Worm (Caenorhabditis elegans) whole organism, L1 larva: ENCODE results near the gene irld-14.

Experiments
- C34B4.2 ChIP-seq: sonication (generic microtip); optimal IDR thresholded peaks from 2 replicates; lab custom pipeline; 2017; ENCODE audit warnings: mild to moderate bottlenecking, missing genetic modification characterization, missing compliant biosample characterization
- F16B12.6 ChIP-seq: fragments of 150-350 bp; optimal IDR thresholded peaks from 2 replicates; lab custom pipeline; 2014; ENCODE audit warnings: missing biosample characterization, missing genetic modification characterization
- Y116A8C.19 ChIP-seq: sonication (generic microtip); optimal IDR thresholded peaks from 2 replicates; lab custom pipeline; 2016; ENCODE audit warnings: missing compliant biosample characterization, missing genetic modification characterization, borderline replicate concordance
- aly-2 ChIP-seq: fragments of 150-350 bp; optimal IDR thresholded peaks from 2 replicates; lab custom pipeline; 2014; ENCODE audit warnings: missing biosample characterization, missing genetic modification characterization
- ceh-82 ChIP-seq, 3 experiments: fragments of 150-350 bp in 1 of 3; sonication (generic microtip) in 2 of 3; optimal IDR thresholded peaks; 2 replicates each; lab custom pipeline; 2014 to 2017; ENCODE audit warnings: missing biosample characterization in 3 of 3, missing genetic modification characterization in 3 of 3
- ceh-90 ChIP-seq: sonication (generic microtip); optimal IDR thresholded peaks from 2 replicates; lab custom pipeline; 2016; ENCODE audit warnings: missing genetic modification characterization, missing compliant biosample characterization
- ces-1 ChIP-seq: fragments of 150-350 bp; optimal IDR thresholded peaks from 2 replicates; lab custom pipeline; 2014; ENCODE audit warnings: missing biosample characterization, missing genetic modification reagents, missing genetic modification characterization
- dpl-1 ChIP-seq, 3 experiments: fragments of 150-350 bp in 2 of 3; sonication (generic microtip) in 1 of 3; optimal IDR thresholded peaks; 2 replicates each; lab custom pipeline; 2014 to 2017; ENCODE audit warnings: missing biosample characterization in 3 of 3, missing genetic modification characterization in 3 of 3, missing genetic modification reagents in 3 of 3
- efl-1 ChIP-seq, 4 experiments: fragments of 150-350 bp; optimal IDR thresholded peaks in 3 of 4; peaks in 1 of 4; 1 replicate in 1 of 4; 2 replicates in 3 of 4; lab custom pipeline; 2014; ENCODE audit warnings: missing biosample characterization in 2 of 4, missing genetic modification characterization in 2 of 4, missing genetic modification reagents in 2 of 4
- efl-3 ChIP-seq: fragments of 200-800 bp; sonication (Bioruptor generic); optimal IDR thresholded peaks from 2 replicates; lab custom pipeline; 2018; ENCODE audit warnings: mild to moderate bottlenecking, missing genetic modification characterization, missing compliant biosample characterization
- egl-27 ChIP-seq, 2 experiments: fragments of 150-350 bp in 1 of 2; sonication (generic microtip); optimal IDR thresholded peaks; 3 replicates each; lab custom pipeline; 2017 to 2018; ENCODE audit warnings: missing biosample characterization in 2 of 2, missing genetic modification characterization in 2 of 2, missing genetic modification reagents in 2 of 2
- elt-2 ChIP-seq: sonication (generic microtip); optimal IDR thresholded peaks from 2 replicates; lab custom pipeline; 2016; ENCODE audit warnings: missing genetic modification characterization, mild to moderate bottlenecking, inconsistent platforms, missing compliant biosample characterization, missing genetic modification reagents
- ets-5 ChIP-seq: fragments of 200-800 bp; sonication (Bioruptor generic); IDR thresholded peaks from 2 replicates; pipeline ENCODE4 v1.3.6; 2022; ENCODE audit warnings: missing genetic modification characterization, missing compliant biosample characterization
- fkh-10 ChIP-seq: sonication (generic microtip); optimal IDR thresholded peaks from 2 replicates; lab custom pipeline; 2017; ENCODE audit warnings: missing biosample characterization, missing genetic modification reagents, missing genetic modification characterization
- fos-1 ChIP-seq: fragments of 150-350 bp; optimal IDR thresholded peaks from 2 replicates; lab custom pipeline; 2014; ENCODE audit warnings: missing biosample characterization, missing genetic modification characterization
- hpl-2 ChIP-seq: fragments of 150-350 bp; optimal IDR thresholded peaks from 2 replicates; lab custom pipeline; 2014; ENCODE audit warnings: missing biosample characterization, missing genetic modification reagents, missing genetic modification characterization
- jun-1 ChIP-seq: fragments of 150-350 bp; optimal IDR thresholded peaks from 2 replicates; lab custom pipeline; 2014; ENCODE audit warnings: missing biosample characterization, missing genetic modification reagents, missing genetic modification characterization
- lin-14 ChIP-seq: fragments of 200-800 bp; sonication (Bioruptor generic); optimal IDR thresholded peaks from 2 replicates; lab custom pipeline; 2018; ENCODE audit warnings: mild to moderate bottlenecking, missing genetic modification characterization, moderate library complexity, missing compliant biosample characterization
- lin-35 ChIP-seq, 2 experiments: fragments of 150-350 bp; optimal IDR thresholded peaks; 2 replicates each; lab custom pipeline; 2014; ENCODE audit warnings: missing biosample characterization in 2 of 2, missing genetic modification characterization in 2 of 2, missing genetic modification reagents in 2 of 2
- lin-39 ChIP-seq: fragments of 150-350 bp; optimal IDR thresholded peaks from 2 replicates; lab custom pipeline; 2014; ENCODE audit warnings: missing biosample characterization, missing genetic modification reagents, missing genetic modification characterization
- mdl-1 ChIP-seq, 2 experiments: fragments of 150-350 bp; optimal IDR thresholded peaks; 2 replicates each; lab custom pipeline; 2014 to 2017; ENCODE audit warnings: missing biosample characterization in 2 of 2, missing genetic modification characterization in 2 of 2, inconsistent platforms in 1 of 2
- mef-2 ChIP-seq: fragments of 150-350 bp; optimal IDR thresholded peaks from 2 replicates; lab custom pipeline; 2014; ENCODE audit warnings: missing biosample characterization, missing genetic modification characterization
- mep-1 ChIP-seq: fragments of 150-350 bp; optimal IDR thresholded peaks from 2 replicates; lab custom pipeline; 2014; ENCODE audit warnings: missing biosample characterization, missing genetic modification characterization
- nhr-11 ChIP-seq: fragments of 150-350 bp; optimal IDR thresholded peaks from 2 replicates; lab custom pipeline; 2014; ENCODE audit warnings: missing biosample characterization, missing genetic modification characterization
- nhr-12 ChIP-seq: sonication (generic microtip); optimal IDR thresholded peaks from 2 replicates; lab custom pipeline; 2017; ENCODE audit warnings: missing biosample characterization, missing genetic modification characterization
- nhr-20 ChIP-seq: sonication (generic microtip); optimal IDR thresholded peaks from 2 replicates; lab custom pipeline; 2016; ENCODE audit warnings: mild to moderate bottlenecking, missing genetic modification characterization, missing compliant biosample characterization
- nhr-237 ChIP-seq: fragments of 150-350 bp; optimal IDR thresholded peaks from 2 replicates; lab custom pipeline; 2014; ENCODE audit warnings: missing biosample characterization, missing genetic modification characterization
- nhr-71 ChIP-seq: sonication (generic microtip); optimal IDR thresholded peaks from 2 replicates; lab custom pipeline; 2016; ENCODE audit warnings: mild to moderate bottlenecking, missing genetic modification characterization, moderate library complexity, missing compliant biosample characterization
- nhr-77 ChIP-seq: fragments of 150-350 bp; optimal IDR thresholded peaks from 2 replicates; lab custom pipeline; 2014; ENCODE audit warnings: missing biosample characterization, missing genetic modification characterization
- nhr-84 ChIP-seq: sonication (generic microtip); optimal IDR thresholded peaks from 2 replicates; lab custom pipeline; 2017; ENCODE audit warnings: missing biosample characterization, missing genetic modification characterization
- nhr-85 ChIP-seq: sonication (generic microtip); peaks from one replicate; lab custom pipeline; 2016; ENCODE audit warnings: missing genetic modification characterization, inconsistent platforms, missing compliant biosample characterization
- pag-3 ChIP-seq: sonication (generic microtip); optimal IDR thresholded peaks from 2 replicates; lab custom pipeline; 2017; ENCODE audit warnings: missing genetic modification characterization, mild to moderate bottlenecking, missing compliant biosample characterization, antibody characterized with exemption, borderline replicate concordance; ENCODE audit not compliant: insufficient read depth
- rnt-1 ChIP-seq: sonication (generic microtip); optimal IDR thresholded peaks from 2 replicates; lab custom pipeline; 2016; ENCODE audit warnings: mild to moderate bottlenecking, missing genetic modification characterization, moderate library complexity, missing compliant biosample characterization
- snpc-4 ChIP-seq: fragments of 150-350 bp; optimal IDR thresholded peaks from 2 replicates; lab custom pipeline; 2014; ENCODE audit warnings: missing biosample characterization, missing genetic modification characterization
- sox-4 ChIP-seq: sonication (generic microtip); optimal IDR thresholded peaks from 2 replicates; lab custom pipeline; 2016; ENCODE audit warnings: missing genetic modification characterization, missing compliant biosample characterization
- sup-37 ChIP-seq: fragments of 200-800 bp; sonication (Bioruptor generic); optimal IDR thresholded peaks from 2 replicates; lab custom pipeline; 2018; ENCODE audit warnings: mild to moderate bottlenecking, missing genetic modification characterization, missing compliant biosample characterization
- tbx-2 ChIP-seq: sonication (generic microtip); optimal IDR thresholded peaks from 2 replicates; lab custom pipeline; 2016; ENCODE audit warnings: missing genetic modification characterization, missing compliant biosample characterization
- tlp-1 ChIP-seq: fragments of 150-350 bp; optimal IDR thresholded peaks from 2 replicates; lab custom pipeline; 2014; ENCODE audit warnings: missing biosample characterization, missing genetic modification characterization
- unc-130 ChIP-seq: fragments of 150-350 bp; optimal IDR thresholded peaks from 2 replicates; lab custom pipeline; 2017; ENCODE audit warnings: missing biosample characterization, missing genetic modification characterization, inconsistent platforms
- unc-62 ChIP-seq: fragments of 150-350 bp; optimal IDR thresholded peaks from 2 replicates; lab custom pipeline; 2014; ENCODE audit warnings: missing biosample characterization, missing genetic modification reagents, missing genetic modification characterization
- xbp-1 ChIP-seq: sonication (generic microtip); optimal IDR thresholded peaks from 2 replicates; lab custom pipeline; 2016; ENCODE audit warnings: missing genetic modification characterization, missing compliant biosample characterization
- zip-4 ChIP-seq: fragments of 200-800 bp; sonication (Bioruptor generic); optimal IDR thresholded peaks from 2 replicates; lab custom pipeline; 2018; ENCODE audit warnings: mild to moderate bottlenecking, missing genetic modification characterization, moderate library complexity, missing compliant biosample characterization

The irld-14 gene

DNA sequence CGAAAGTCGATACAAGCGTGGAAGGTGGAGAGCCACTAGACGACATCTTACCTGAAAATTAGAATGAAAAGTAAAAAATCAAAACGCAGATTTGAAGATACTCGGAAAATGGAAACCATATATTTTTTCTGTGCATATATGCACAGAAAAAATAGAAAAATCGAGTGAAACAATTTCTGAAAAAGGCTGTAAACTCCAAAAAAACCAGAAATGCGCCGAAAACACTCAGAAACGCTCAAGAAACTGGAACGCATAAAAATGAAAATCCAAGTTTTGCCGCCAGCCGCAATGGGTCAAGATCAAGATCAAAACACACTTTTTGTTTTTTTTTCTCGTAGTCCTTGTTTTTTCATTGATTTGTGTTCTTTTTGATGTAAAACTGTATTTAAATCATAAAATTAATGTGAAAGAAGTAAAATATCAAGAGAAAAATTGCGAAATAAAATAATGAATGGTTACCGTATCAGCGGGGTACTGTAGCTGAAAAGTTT, 3.7 kb upstream of the irld-14 start, which contains the start of gene T01C3.3:
Gene T01C3.3, minus strand, starts transcription at position 51 of the 491 bp plus-strand sequence.
- no peak for TF ChIP-seq ceh-82 (tag; optimal IDR thresholded peaks at IDR 0.05; lab: Kevin White, UChicago)
- TF ChIP-seq unc-62 = no peak
- no peak for TF ChIP-seq nhr-85 (tag; lab: Kevin White, UChicago)
- TF ChIP-seq sup-37 = no peak
- TF ChIP-seq nhr-12 (tag; lab: Kevin White, UChicago) = no peak
- TF ChIP-seq ceh-90 (tag; lab: Kevin White, UChicago) = no peak
- TF ChIP-seq xbp-1 (tag; lab: Kevin White, UChicago) = no peak
- no peak for TF ChIP-seq pag-3 (tag; lab: Kevin White, UChicago)
- TF ChIP-seq aly-2 (tag; lab: Kevin White, UChicago) = no peak
- TF ChIP-seq C34B4.2 = no peak
- TF ChIP-seq tlp-1 (tag; lab: Kevin White, UChicago) = no peak
- TF ChIP-seq nhr-11 (tag; lab: Kevin White, UChicago) = no peak
- TF ChIP-seq nhr-237 = no peak
- TF ChIP-seq jun-1 (tag; lab: Kevin White, UChicago) = no peak

DNA sequence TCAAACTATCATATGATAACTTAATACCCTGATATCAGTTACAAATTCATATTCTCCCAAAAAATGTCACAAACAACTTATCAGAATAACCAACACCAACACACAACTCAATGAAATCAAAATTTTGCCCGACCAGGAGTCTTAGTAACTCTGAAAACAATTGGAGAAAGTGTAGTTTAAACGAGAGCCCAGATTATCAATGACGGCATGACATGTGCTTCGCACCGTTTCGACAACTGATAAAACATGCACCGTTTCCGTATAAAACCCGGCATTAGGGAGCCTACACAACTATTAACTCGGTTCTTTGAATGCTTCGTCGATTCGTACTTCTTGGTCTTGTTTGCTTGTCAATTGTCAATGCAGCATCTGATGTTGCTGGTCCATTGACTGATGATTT, 2.7 kb upstream of the irld-14 start, which contains the start of gene fil-1:
Gene fil-1, plus strand, starts transcription at position 219 of the 400 bp plus-strand sequence.
- TF ChIP-seq lin-35 (GFP tag; optimal IDR thresholded peaks at IDR 0.05; lab: Kevin White, UChicago) = peak in 1 of 2 experiments; percentile 17
- TF ChIP-seq jun-1 (tag; lab: Kevin White, UChicago) = no peak
- no peak for TF ChIP-seq unc-130 (tag; lab: Kevin White, UChicago)
- no peak for TF ChIP-seq efl-3 (GFP tag; lab: Kevin White, UChicago)
- no peak for TF ChIP-seq sup-37
- TF ChIP-seq Y116A8C.19 (tag; lab: Kevin White, UChicago) = no peak
- no peak for TF ChIP-seq egl-27 (tag; optimal IDR thresholded peaks at IDR 0.05; lab: Kevin White, UChicago)
- TF ChIP-seq mdl-1 (tag; optimal IDR thresholded peaks at IDR 0.05; lab: Kevin White, UChicago) = no peak
- TF ChIP-seq fos-1 = no peak
- TF ChIP-seq nhr-20 = peak; percentile 30
- TF ChIP-seq elt-2 (tag; lab: Kevin White, UChicago) = peak; percentile 68
- TF ChIP-seq nhr-71 (tag; lab: Kevin White, UChicago) = no peak
- no peak for TF ChIP-seq lin-14
- TF ChIP-seq fkh-10 (GFP tag; lab: Kevin White, UChicago) = no peak
- TF ChIP-seq hpl-2 (GFP tag; lab: Kevin White, UChicago) = no peak
- TF ChIP-seq ceh-82 (tag; optimal IDR thresholded peaks at IDR 0.05; lab: Kevin White, UChicago) = no peak
- no peak for TF ChIP-seq snpc-4 (tag; lab: Kevin White, UChicago)

DNA sequence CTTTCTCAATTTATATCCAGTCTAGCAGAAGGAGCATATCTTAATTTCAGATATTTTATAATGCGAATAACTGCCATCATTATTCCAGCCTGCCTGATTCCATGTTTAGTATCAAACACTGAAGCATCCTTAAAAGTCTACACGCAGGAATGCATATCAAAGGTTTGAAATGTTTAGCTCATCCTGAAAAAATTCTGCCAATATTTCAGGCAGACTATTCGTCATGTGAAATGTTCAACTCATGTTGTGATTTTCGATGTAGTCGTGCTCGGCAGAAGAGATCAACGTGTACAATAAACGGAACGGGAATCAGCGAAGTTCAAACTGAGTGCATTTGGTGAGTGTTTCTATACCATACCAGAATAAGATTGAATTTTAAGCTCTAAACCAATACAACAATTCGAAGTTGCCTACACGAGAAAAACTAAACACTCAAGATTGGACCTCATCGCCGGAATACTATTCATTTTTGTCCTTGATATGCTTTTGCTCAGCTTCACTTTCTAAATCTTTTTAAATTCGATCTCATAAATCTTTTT, 3.2 kb downstream of the irld-14 start, which contains the start of gene T01C3.11:
Gene T01C3.11, plus strand, starts transcription at position 51 of the 539 bp plus-strand sequence.
- TF ChIP-seq efl-1 (optimal IDR thresholded peaks at IDR 0.05; lab: Kevin White, UChicago) = no peak
- peak in 1 of 2 experiments; percentile 65 for TF ChIP-seq efl-1 (GFP tag; optimal IDR thresholded peaks at IDR 0.05 in 1 of 2; lab: Kevin White, UChicago)
- TF ChIP-seq nhr-84 (tag; lab: Kevin White, UChicago) = no peak

DNA sequence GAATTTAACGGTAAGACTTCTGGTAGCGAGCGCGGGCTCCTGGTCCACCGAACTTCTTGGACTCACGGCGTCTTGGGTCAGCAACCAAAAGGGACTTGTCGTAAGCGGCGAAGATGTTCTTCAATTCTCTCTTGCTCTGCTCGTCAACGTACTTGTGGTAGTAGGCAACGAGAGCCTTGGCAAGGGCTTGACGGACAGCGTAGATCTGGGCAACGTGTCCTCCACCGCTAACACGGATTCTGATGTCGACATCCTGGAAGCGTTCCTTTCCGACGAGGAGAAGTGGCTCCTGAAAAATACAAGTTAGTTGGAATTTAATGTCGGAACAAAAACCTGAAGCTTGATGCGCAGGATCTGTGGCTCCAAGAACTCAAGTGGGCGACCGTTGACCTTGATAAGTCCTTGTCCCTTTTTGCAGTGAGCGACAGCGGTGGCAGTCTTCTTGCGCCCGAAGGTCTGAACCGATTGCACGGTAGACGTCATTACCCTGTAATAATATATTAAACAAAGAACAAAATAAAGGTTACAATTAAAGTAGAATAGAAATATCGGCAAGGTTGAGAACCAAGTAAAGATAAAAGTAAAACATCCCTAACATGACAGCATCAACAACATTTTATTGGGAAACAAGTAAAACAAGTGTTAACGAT, 3.8 kb downstream of the irld-14 start, which contains the start of gene rps-16:
Gene rps-16, minus strand, starts transcription at position 487 of the 650 bp plus-strand sequence.
- TF ChIP-seq egl-27 (tag; optimal IDR thresholded peaks at IDR 0.05; lab: Kevin White, UChicago) = no peak
- no peak for TF ChIP-seq mef-2 (tag; lab: Kevin White, UChicago)
- no peak for TF ChIP-seq lin-39 (tag; lab: Kevin White, UChicago)
- TF ChIP-seq zip-4 (GFP tag; lab: Kevin White, UChicago) = no peak
- no peak for TF ChIP-seq dpl-1 (GFP tag; optimal IDR thresholded peaks at IDR 0.05; lab: Kevin White, UChicago)
- no peak for TF ChIP-seq sox-4 (tag; lab: Kevin White, UChicago)
- no peak for TF ChIP-seq mep-1 (tag; lab: Kevin White, UChicago)
- no peak for TF ChIP-seq mdl-1 (tag; optimal IDR thresholded peaks at IDR 0.05; lab: Kevin White, UChicago)
- no peak for TF ChIP-seq ces-1 (GFP tag; lab: Kevin White, UChicago)
- TF ChIP-seq rnt-1 = no peak
- TF ChIP-seq tbx-2 = no peak
- no peak for TF ChIP-seq nhr-77 (tag; lab: Kevin White, UChicago)
- TF ChIP-seq F16B12.6 (tag; lab: Kevin White, UChicago) = no peak
- TF ChIP-seq lin-35 (GFP tag; optimal IDR thresholded peaks at IDR 0.05; lab: Kevin White, UChicago) = no peak
- no peak for TF ChIP-seq ets-5 (GFP tag; lab: Robert Waterston, UW)
- TF ChIP-seq, all 84 proteins: peak for 0
